Comparison of ENCODE assay signal across 7 worm cellular contexts in the genomic region with DNA sequence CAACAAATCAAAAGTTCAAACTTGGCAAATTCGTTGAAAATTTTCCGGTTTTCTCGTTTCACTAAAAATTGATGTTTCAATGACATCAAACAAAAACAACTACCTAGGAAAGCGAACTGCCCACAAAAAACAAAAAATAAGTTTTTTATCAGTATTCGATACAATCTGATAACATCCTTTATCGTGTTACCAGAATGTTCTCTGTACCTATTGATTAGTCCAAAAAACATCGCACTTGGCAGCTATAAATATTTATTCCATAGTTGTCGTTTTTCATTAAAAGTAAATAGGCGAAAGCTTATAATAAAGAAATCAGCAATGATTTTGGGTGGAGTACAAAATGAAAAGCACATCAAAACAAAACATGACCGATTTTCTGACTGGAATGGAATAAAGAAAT.
TF ChIP-seq lines count a peak whose summit lies in the region.

No protein-coding gene starts in this region.

TF ChIP-seq in whole organism, L1 larva, 84 proteins besides CTCF, POLR2A, EP300 and RAD21 (continues in another document):
- no peak for TF ChIP-seq jun-1 (tag; optimal IDR thresholded peaks at IDR 0.05; lab: Kevin White, UChicago)
- TF ChIP-seq C04F5.9 (tag; optimal IDR thresholded peaks at IDR 0.05; lab: Kevin White, UChicago), result no peak
- TF ChIP-seq fkh-4 (tag; optimal IDR thresholded peaks at IDR 0.05; lab: Kevin White, UChicago; ENCODE audit: borderline replicate concordance), result no peak
- no peak for TF ChIP-seq blmp-1 (tag; optimal IDR thresholded peaks at IDR 0.05; lab: Kevin White, UChicago)
- no peak for TF ChIP-seq sptf-1 (tag; optimal IDR thresholded peaks at IDR 0.05; lab: Kevin White, UChicago)
- TF ChIP-seq mep-1 (tag; optimal IDR thresholded peaks at IDR 0.05; lab: Kevin White, UChicago), result no peak
- TF ChIP-seq rnt-1 (tag; optimal IDR thresholded peaks at IDR 0.05; lab: Kevin White, UChicago), result no peak
- TF ChIP-seq unc-98 (GFP tag; IDR thresholded peaks at IDR 0.05; lab: Robert Waterston, UW), result no peak
- no peak for TF ChIP-seq hlh-4 (tag; optimal IDR thresholded peaks at IDR 0.05; lab: Kevin White, UChicago)
- TF ChIP-seq ceh-63 (GFP tag; optimal IDR thresholded peaks at IDR 0.05; lab: Kevin White, UChicago), result no peak
- TF ChIP-seq nhr-84 (tag; optimal IDR thresholded peaks at IDR 0.05; lab: Kevin White, UChicago), result no peak
- no peak for TF ChIP-seq ceh-8 (GFP tag; optimal IDR thresholded peaks at IDR 0.05; lab: Kevin White, UChicago)
- TF ChIP-seq mef-2 (tag; optimal IDR thresholded peaks at IDR 0.05; lab: Kevin White, UChicago), result no peak

TF ChIP-seq in whole organism, L2 larva, 48 proteins besides CTCF, POLR2A, EP300 and RAD21 (continues in another document):
- no peak for TF ChIP-seq lin-11 (tag; optimal IDR thresholded peaks at IDR 0.05; lab: Kevin White, UChicago)
- no peak for TF ChIP-seq C34F6.9 (tag; optimal IDR thresholded peaks at IDR 0.05; lab: Kevin White, UChicago)
- no peak for TF ChIP-seq nhr-11 (tag; optimal IDR thresholded peaks at IDR 0.05; lab: Kevin White, UChicago)
- no peak for TF ChIP-seq unc-55 (GFP tag; optimal IDR thresholded peaks at IDR 0.05; lab: Kevin White, UChicago)
- no peak for TF ChIP-seq alr-1 (tag; optimal IDR thresholded peaks at IDR 0.05; lab: Kevin White, UChicago)
- no peak for TF ChIP-seq dmd-4 (tag; optimal IDR thresholded peaks at IDR 0.05; lab: Kevin White, UChicago)
- TF ChIP-seq sem-4 (tag; optimal IDR thresholded peaks at IDR 0.05; lab: Kevin White, UChicago), result no peak
- TF ChIP-seq ztf-1 (GFP tag; conservative IDR thresholded peaks at IDR 0.05; lab: Robert Waterston, UW), result no peak
- no peak for TF ChIP-seq ceh-82 (tag; optimal IDR thresholded peaks at IDR 0.05; lab: Kevin White, UChicago)
- TF ChIP-seq nhr-237 (tag; optimal IDR thresholded peaks at IDR 0.05; lab: Kevin White, UChicago), result no peak
- peak in 1 of 2 experiments; percentile 35 for TF ChIP-seq lsy-2 (tag; optimal IDR thresholded peaks at IDR 0.05; lab: Kevin White, UChicago)
- peak; percentile 62 for TF ChIP-seq crh-2 (tag; optimal IDR thresholded peaks at IDR 0.05; lab: Kevin White, UChicago)
- peak; percentile 65 for TF ChIP-seq sma-3 (GFP tag; optimal IDR thresholded peaks at IDR 0.05; lab: Kevin White, UChicago)

TF ChIP-seq in whole organism, L3 larva, 47 proteins besides CTCF, POLR2A, EP300 and RAD21:
- TF ChIP-seq elt-2 (tag; optimal IDR thresholded peaks at IDR 0.05; lab: Kevin White, UChicago) (peak; percentile 90), sea-2 (GFP tag; optimal IDR thresholded peaks at IDR 0.05; lab: Kevin White, UChicago) (no peak), nhr-43 (tag; optimal IDR thresholded peaks at IDR 0.05; lab: Kevin White, UChicago; ENCODE audit: poor library complexity, severe bottlenecking) (peak; percentile 23), ceh-28 (tag; optimal IDR thresholded peaks at IDR 0.05; lab: Kevin White, UChicago) (peak; percentile 65), nhr-11 (tag; optimal IDR thresholded peaks at IDR 0.05; lab: Kevin White, UChicago) (no peak), unc-39 (tag; optimal IDR thresholded peaks at IDR 0.05; lab: Kevin White, UChicago) (no peak), ceh-9 (tag; optimal IDR thresholded peaks at IDR 0.05; lab: Kevin White, UChicago) (no peak), hmg-11 (tag; optimal IDR thresholded peaks at IDR 0.05; lab: Kevin White, UChicago) (no peak), pha-4 (tag; optimal IDR thresholded peaks at IDR 0.05; lab: Kevin White, UChicago) (peak; percentile 37), tbx-2 (tag; optimal IDR thresholded peaks at IDR 0.05; lab: Kevin White, UChicago) (peak; percentile 12), elt-1 (tag; optimal IDR thresholded peaks at IDR 0.05; lab: Kevin White, UChicago) (no peak), pqm-1 (tag; optimal IDR thresholded peaks at IDR 0.05; lab: Kevin White, UChicago) (peak; percentile 79)

TF ChIP-seq in whole organism, L4 larva, 104 proteins besides CTCF, POLR2A, EP300 and RAD21 (continues in another document):
- TF ChIP-seq hlh-30 (tag; optimal IDR thresholded peaks at IDR 0.05; lab: Kevin White, UChicago; ENCODE audit: insufficient read depth) (peak; percentile 13), egl-43 (GFP tag; IDR thresholded peaks at IDR 0.05; lab: Robert Waterston, UW) (no peak), dpl-1 (GFP tag; optimal IDR thresholded peaks at IDR 0.05; lab: Kevin White, UChicago) (no peak), ceh-32 (tag; optimal IDR thresholded peaks at IDR 0.05; lab: Kevin White, UChicago; ENCODE audit: poor library complexity) (no peak), php-3 (GFP tag; IDR thresholded peaks at IDR 0.05; lab: Robert Waterston, UW) (peak; percentile 76), unc-62 (GFP tag; optimal IDR thresholded peaks at IDR 0.05 in 1 of 2; lab: Kevin White, UChicago) (no peak), unc-62 (tag; optimal IDR thresholded peaks at IDR 0.05; lab: Kevin White, UChicago) (no peak), ztf-11 (tag; optimal IDR thresholded peaks at IDR 0.05; lab: Kevin White, UChicago) (no peak), ces-1 (GFP tag; optimal IDR thresholded peaks at IDR 0.05; lab: Kevin White, UChicago) (no peak), dve-1 (tag; optimal IDR thresholded peaks at IDR 0.05; lab: Kevin White, UChicago; ENCODE audit: insufficient read depth) (peak; percentile 88), Y105C5A.15 (GFP tag; IDR thresholded peaks at IDR 0.05; lab: Robert Waterston, UW) (no peak), D1046.2 (GFP tag; IDR thresholded peaks at IDR 0.05; lab: Robert Waterston, UW) (no peak), F49E8.2 (tag; optimal IDR thresholded peaks at IDR 0.05; lab: Kevin White, UChicago; ENCODE audit: borderline replicate concordance) (no peak)

TF ChIP-seq in whole organism, early embryonic, 17 proteins besides CTCF, POLR2A, EP300 and RAD21:
- no peak for TF ChIP-seq F13C5.2 (tag; optimal IDR thresholded peaks at IDR 0.05; lab: Kevin White, UChicago)
- TF ChIP-seq ceh-13 (GFP tag; optimal IDR thresholded peaks at IDR 0.05; lab: Kevin White, UChicago), result no peak
- no peak for TF ChIP-seq hmbx-1 (tag; optimal IDR thresholded peaks at IDR 0.05; lab: Kevin White, UChicago)
- TF ChIP-seq tbx-11 (GFP tag; IDR thresholded peaks at IDR 0.05; lab: Robert Waterston, UW), result no peak
- peak; percentile 40 for TF ChIP-seq ama-1 (optimal IDR thresholded peaks at IDR 0.05; lab: Kevin White, UChicago)
- TF ChIP-seq hnd-1 (tag; optimal IDR thresholded peaks at IDR 0.05; lab: Kevin White, UChicago), result no peak
- no peak for TF ChIP-seq ets-7 (tag; optimal IDR thresholded peaks at IDR 0.05; lab: Kevin White, UChicago)
TF ChIP-seq in whole organism, early embryonic: peak in this region for 1.

TF ChIP-seq in whole organism, late embryonic, 69 proteins besides CTCF, POLR2A, EP300 and RAD21:
- peak; percentile 87 for TF ChIP-seq elt-2 (tag; optimal IDR thresholded peaks at IDR 0.05; lab: Kevin White, UChicago)
- TF ChIP-seq tbx-7 (tag; optimal IDR thresholded peaks at IDR 0.05; lab: Kevin White, UChicago), result no peak
TF ChIP-seq in whole organism, late embryonic: peak in this region for 1.

TF ChIP-seq in whole organism, young adult, 124 proteins besides CTCF, POLR2A, EP300 and RAD21:
- no peak for TF ChIP-seq cebp-1 (GFP tag; IDR thresholded peaks at IDR 0.05; lab: Robert Waterston, UW)
- peak; percentile 10 for TF ChIP-seq cebp-1 (tag; optimal IDR thresholded peaks at IDR 0.05; lab: Kevin White, UChicago)
- no peak for TF ChIP-seq F55B11.4 (tag; optimal IDR thresholded peaks at IDR 0.05; lab: Kevin White, UChicago; ENCODE audit: borderline replicate concordance, insufficient read depth)
- TF ChIP-seq dox-1 (GFP tag; IDR thresholded peaks at IDR 0.05; lab: Robert Waterston, UW), result no peak
- no peak for TF ChIP-seq unc-62 (GFP tag; optimal IDR thresholded peaks at IDR 0.05; lab: Kevin White, UChicago)
- no peak for TF ChIP-seq akir-1 (GFP tag; optimal IDR thresholded peaks at IDR 0.05; lab: Kevin White, UChicago)
- TF ChIP-seq lin-35 (GFP tag; optimal IDR thresholded peaks at IDR 0.05; lab: Kevin White, UChicago), result no peak
- peak; percentile 56; the same call in 1 of the 2 replicates for TF ChIP-seq hsf-1 (GFP tag; IDR thresholded peaks at IDR 0.05; lab: Robert Waterston, UW)
- peak in 1 of 2 experiments; percentile 6 for TF ChIP-seq let-607 (tag; optimal IDR thresholded peaks at IDR 0.05; lab: Kevin White, UChicago)
- peak; percentile 11 for TF ChIP-seq ama-1 (optimal IDR thresholded peaks at IDR 0.05; lab: Kevin White, UChicago)
- no peak for TF ChIP-seq ama-1 (GFP tag; optimal IDR thresholded peaks at IDR 0.05; lab: Kevin White, UChicago)
- TF ChIP-seq ets-4 (GFP tag; optimal IDR thresholded peaks at IDR 0.05; lab: Kevin White, UChicago), result no peak
- peak; percentile 62 for TF ChIP-seq lin-40 (tag; optimal IDR thresholded peaks at IDR 0.05; lab: Kevin White, UChicago)
- no peak for TF ChIP-seq mxl-1 (tag; optimal IDR thresholded peaks at IDR 0.05; lab: Kevin White, UChicago)
- no peak for TF ChIP-seq zim-3 (tag; optimal IDR thresholded peaks at IDR 0.05; lab: Kevin White, UChicago)
- peak; percentile 5 for TF ChIP-seq tbp1 (GFP tag; optimal IDR thresholded peaks at IDR 0.05; lab: Kevin White, UChicago)
- TF ChIP-seq K11D2.4 (GFP tag; IDR thresholded peaks at IDR 0.05; lab: Robert Waterston, UW), result no peak
- no peak for TF ChIP-seq K12H6.12 (tag; optimal IDR thresholded peaks at IDR 0.05; lab: Kevin White, UChicago)
- TF ChIP-seq nhr-80 (tag; optimal IDR thresholded peaks at IDR 0.05; lab: Kevin White, UChicago), result peak; percentile 48
- 0 out of 2 replicates have a peak, but pooled peaks have one; percentile 50 for TF ChIP-seq Y53G8AR.9 (GFP tag; conservative IDR thresholded peaks at IDR 0.05; lab: Robert Waterston, UW)
- TF ChIP-seq nfyb-1 (GFP tag; IDR thresholded peaks at IDR 0.05; lab: Robert Waterston, UW), result 0 out of 2 replicates have a peak, but pooled peaks have one; percentile 24
